Worm (Caenorhabditis elegans): ENCODE data around the gene Y57G11A.2.

DNA sequence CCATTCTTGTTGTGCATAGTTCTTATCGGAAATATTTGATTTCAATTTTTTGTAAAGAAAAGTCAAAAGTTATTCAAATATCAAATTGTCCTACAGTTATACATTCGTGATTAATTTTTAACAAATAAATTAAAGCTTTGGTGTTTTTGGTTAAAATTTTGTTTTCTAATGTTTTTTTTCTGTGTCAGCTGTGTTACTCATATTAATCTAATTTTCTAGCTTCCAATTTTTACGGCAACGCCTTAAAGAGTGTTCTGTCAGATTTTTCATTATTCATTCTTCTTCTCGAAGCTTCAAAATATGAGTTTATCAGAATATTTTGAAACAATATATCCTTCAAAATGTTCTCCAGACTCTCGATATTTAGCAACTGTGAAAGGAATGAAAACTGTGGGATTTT is 4.2 kb upstream of the Y57G11A.2 start, which contains the start of gene srh-63:
- TF ChIP-seq mab-5 (tag; optimal IDR thresholded peaks at IDR 0.05), result no peak
- TF ChIP-seq bed-3 (GFP tag; optimal IDR thresholded peaks at IDR 0.05), result no peak
- TF ChIP-seq elt-3 (tag; optimal IDR thresholded peaks at IDR 0.05), result no peak
- no peak for TF ChIP-seq tbx-8 (GFP tag; optimal IDR thresholded peaks at IDR 0.05)
- no peak for TF ChIP-seq nhr-12 (tag; optimal IDR thresholded peaks at IDR 0.05)
- TF ChIP-seq unc-39 (tag; optimal IDR thresholded peaks at IDR 0.05), result no peak
- TF ChIP-seq pha-4 (tag; optimal IDR thresholded peaks at IDR 0.05), result no peak
- TF ChIP-seq ham-2 (GFP tag; optimal IDR thresholded peaks at IDR 0.05), result no peak
